Worm (Caenorhabditis elegans): ENCODE results near the gene zig-6.

Gene zig-6

ce11 chrX:5165037-5165436 lies 23.8 kb downstream of the zig-6 start, which contains the start of gene mans-3 (continued):
- TF ChIP-seq F49E8.2 (tag; optimal IDR thresholded peaks at IDR 0.05; ENCODE audit: borderline replicate concordance) (no peak), dve-1 (tag; optimal IDR thresholded peaks at IDR 0.05; ENCODE audit: insufficient read depth) (peak; percentile 99), lin-1 (GFP tag; IDR thresholded peaks at IDR 0.05) (peak; percentile 81), cey-2 (tag; optimal IDR thresholded peaks at IDR 0.05; ENCODE audit: borderline replicate concordance, insufficient read depth) (peak; percentile 44), hmg-1.1 (GFP tag; IDR thresholded peaks at IDR 0.05) (peak; percentile 90), spr-1 (tag; optimal IDR thresholded peaks at IDR 0.05) (peak; percentile 88), set-16 (GFP tag; IDR thresholded peaks at IDR 0.05) (no peak; the same call in 1 of the 2 replicates), F10B5.3 (tag; optimal IDR thresholded peaks at IDR 0.05) (no peak), nhr-11 (tag; optimal IDR thresholded peaks at IDR 0.05) (peak; percentile 90), daf-12 (tag; optimal IDR thresholded peaks at IDR 0.05) (no peak), mes-2 (tag; optimal IDR thresholded peaks at IDR 0.05; ENCODE audit: poor library complexity, severe bottlenecking) (no peak), hif-1 (tag; optimal IDR thresholded peaks at IDR 0.05) (peak; percentile 39 to 82), nhr-76 (tag; optimal IDR thresholded peaks at IDR 0.05) (no peak), ceh-20 (GFP tag; IDR thresholded peaks at IDR 0.05) (peak; percentile 81; the same call in 1 of the 2 replicates), F44E2.7 (GFP tag; IDR thresholded peaks at IDR 0.05) (no peak), hlh-30 (tag; optimal IDR thresholded peaks at IDR 0.05; ENCODE audit: insufficient read depth) (peak; percentile 96), ces-1 (GFP tag; optimal IDR thresholded peaks at IDR 0.05) (no peak), gei-8 (GFP tag; optimal IDR thresholded peaks at IDR 0.05) (peak; percentile 15), dpl-1 (GFP tag; optimal IDR thresholded peaks at IDR 0.05) (peak; percentile 79), nhr-102 (tag; optimal IDR thresholded peaks at IDR 0.05) (peak; percentile 94), hlh-11 (tag; optimal IDR thresholded peaks at IDR 0.05) (peak; percentile 98), unc-62 (GFP tag; optimal IDR thresholded peaks at IDR 0.05 in 1 of 2) (peak in 1 of 2 experiments; percentile 84), unc-62 (tag; optimal IDR thresholded peaks at IDR 0.05) (no peak), rbr-2 (tag; optimal IDR thresholded peaks at IDR 0.05) (peak; percentile 94), Y5F2A.4 (GFP tag; optimal IDR thresholded peaks at IDR 0.05) (no peak), madf-5 (GFP tag; IDR thresholded peaks at IDR 0.05) (no peak), tag-97 (GFP tag; IDR thresholded peaks at IDR 0.05) (no peak), daf-8 (GFP tag; IDR thresholded peaks at IDR 0.05) (no peak), jun-1 (tag; optimal IDR thresholded peaks at IDR 0.05) (peak; percentile 42), fkh-10 (GFP tag; optimal IDR thresholded peaks at IDR 0.05) (peak; percentile 90), zfp-3 (GFP tag; conservative IDR thresholded peaks at IDR 0.05) (0 out of 2 replicates have a peak, but pooled peaks have one; percentile 18), unc-130 (GFP tag; optimal IDR thresholded peaks at IDR 0.05) (no peak), ceh-32 (tag; optimal IDR thresholded peaks at IDR 0.05; ENCODE audit: poor library complexity) (peak; percentile 42), lsy-2 (tag; optimal IDR thresholded peaks at IDR 0.05) (peak; percentile 49 to 94), nhr-48 (tag; optimal IDR thresholded peaks at IDR 0.05) (peak; percentile 91), mxl-3 (GFP tag; optimal IDR thresholded peaks at IDR 0.05) (peak; percentile 100), mdl-1 (tag; optimal IDR thresholded peaks at IDR 0.05) (peak; percentile 92 to 100), nhr-41 (GFP tag; IDR thresholded peaks at IDR 0.05) (peak; percentile 38; the same call in 1 of the 2 replicates), zfp-2 (tag; optimal IDR thresholded peaks at IDR 0.05) (peak; percentile 17), F37D6.2 (tag; optimal IDR thresholded peaks at IDR 0.05) (peak; percentile 87), nhr-42 (GFP tag; IDR thresholded peaks at IDR 0.05) (peak; percentile 81), nhr-77 (tag; optimal IDR thresholded peaks at IDR 0.05) (peak; percentile 92)
